Fruit fly (Drosophila melanogaster) S2 (cell line): ENCODE results near the gene CG11158.

Source experiments
- CG8478 ChIP-seq: fragments of >200 bp; optimal IDR thresholded peaks from 2 replicates; lab custom pipeline; 2018
- CTCF ChIP-seq, 2 experiments: fragments of >200 bp; optimal IDR thresholded peaks; 2 replicates each; lab custom pipeline; 2018

DNA sequence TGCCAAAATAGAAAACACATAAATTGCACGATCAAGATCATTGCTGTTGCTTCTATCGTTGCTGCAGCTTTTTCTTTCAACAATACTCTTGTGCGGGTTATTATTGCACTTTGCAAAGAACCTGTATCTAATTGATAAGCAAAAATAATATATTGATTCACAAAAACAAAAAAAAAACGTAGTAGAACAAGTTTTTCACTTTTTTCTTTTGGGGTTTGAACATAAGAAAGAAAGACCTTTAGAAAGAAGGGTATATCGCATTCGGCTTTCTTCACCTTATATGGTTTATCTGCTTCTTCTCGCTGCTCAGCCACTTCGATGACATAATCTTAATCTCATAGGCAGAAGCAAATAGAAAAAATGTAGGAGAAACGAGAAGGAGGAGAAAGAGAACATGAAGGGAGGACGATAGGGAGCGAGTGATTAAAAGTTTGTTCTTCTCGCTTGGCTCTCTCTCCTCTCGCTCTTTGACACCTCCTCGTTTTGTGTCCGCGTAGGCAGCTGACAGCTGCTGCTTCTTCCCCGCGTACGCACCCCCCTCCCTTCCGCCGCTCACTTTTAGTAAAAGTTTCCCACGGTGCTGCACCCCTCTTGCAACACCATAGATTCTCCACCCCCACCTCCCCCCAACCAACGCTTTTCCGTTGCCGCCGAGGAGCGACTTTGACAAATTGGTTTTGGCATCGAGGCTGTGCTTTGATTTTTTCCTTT is 16.1 kb downstream of the CG11158 start:
- TF ChIP-seq CTCF (optimal IDR thresholded peaks at IDR 0.05; lab: Kevin White, UChicago): no peak
- no peak for TF ChIP-seq CG8478
